Fruit fly (Drosophila melanogaster): ENCODE results near the gene Dfd.

The Dfd gene

DNA sequence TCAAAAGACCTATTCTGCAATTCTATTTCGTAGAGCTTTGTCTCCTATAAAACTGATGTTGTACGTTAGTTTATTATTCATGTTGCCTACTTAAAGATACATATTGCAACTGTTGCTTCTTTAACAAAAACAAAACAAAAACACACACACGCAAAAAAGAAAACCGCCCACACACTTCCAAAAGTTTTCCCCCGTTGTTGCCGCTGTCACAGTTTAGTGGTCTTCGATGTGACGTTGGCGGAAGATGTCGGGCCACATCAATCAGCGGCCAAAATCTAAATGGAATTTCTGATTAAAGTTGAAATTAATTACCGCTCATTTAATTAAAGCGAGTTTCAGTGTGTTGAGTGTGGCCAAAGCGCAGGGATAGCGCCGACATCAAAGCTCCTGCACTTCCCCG is 35.2 kb downstream of the Dfd start:
- TF ChIP-seq Sox15 (GFP tag; optimal IDR thresholded peaks at IDR 0.05) (no peak), fd85E (GFP tag; optimal IDR thresholded peaks at IDR 0.05) (no peak)

DNA sequence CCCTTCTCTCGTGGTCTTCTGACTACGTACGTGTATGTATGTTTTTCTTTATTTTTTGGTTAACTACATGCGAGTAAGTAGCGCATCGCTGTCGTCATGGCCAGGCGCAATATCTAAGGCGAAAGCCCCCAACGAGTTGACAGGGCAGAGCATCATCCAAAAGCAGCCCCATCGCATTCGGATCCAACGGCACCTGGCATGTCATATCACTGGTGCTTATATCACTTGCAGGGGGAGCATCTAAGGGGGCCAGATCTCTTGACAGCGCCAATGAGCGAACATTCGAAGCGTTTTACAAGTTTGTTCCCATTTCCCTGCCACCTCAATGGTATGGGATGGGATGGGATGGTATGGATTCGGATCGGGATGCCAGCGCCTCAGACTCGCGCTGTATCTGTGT is 36.6 kb downstream of the Dfd start:
- TF ChIP-seq CG6163 (GFP tag; IDR thresholded peaks at IDR 0.05) = no peak
- no peak for TF ChIP-seq Hr38 (GFP tag; optimal IDR thresholded peaks at IDR 0.05)
- no peak for TF ChIP-seq CG1621 (tag; optimal IDR thresholded peaks at IDR 0.05)
- TF ChIP-seq CG15336 (GFP tag; IDR thresholded peaks at IDR 0.05) = no peak
- no peak for TF ChIP-seq Hr39 (GFP tag; optimal IDR thresholded peaks at IDR 0.05)
- no peak for TF ChIP-seq acj6 (GFP tag; optimal IDR thresholded peaks at IDR 0.05)
- TF ChIP-seq dac (GFP tag; optimal IDR thresholded peaks at IDR 0.05) = no peak
- no peak for TF ChIP-seq Hr4 (GFP tag; optimal IDR thresholded peaks at IDR 0.05)
- no peak for TF ChIP-seq Ets21C (GFP tag; optimal IDR thresholded peaks at IDR 0.05)
- no peak for TF ChIP-seq CG34406 (GFP tag; optimal IDR thresholded peaks at IDR 0.05)
- no peak for TF ChIP-seq CG9139 (GFP tag; optimal IDR thresholded peaks at IDR 0.05)
- TF ChIP-seq Smox (GFP tag; optimal IDR thresholded peaks at IDR 0.05) = no peak
- TF ChIP-seq Sox14 (GFP tag; optimal IDR thresholded peaks at IDR 0.05) = no peak

DNA sequence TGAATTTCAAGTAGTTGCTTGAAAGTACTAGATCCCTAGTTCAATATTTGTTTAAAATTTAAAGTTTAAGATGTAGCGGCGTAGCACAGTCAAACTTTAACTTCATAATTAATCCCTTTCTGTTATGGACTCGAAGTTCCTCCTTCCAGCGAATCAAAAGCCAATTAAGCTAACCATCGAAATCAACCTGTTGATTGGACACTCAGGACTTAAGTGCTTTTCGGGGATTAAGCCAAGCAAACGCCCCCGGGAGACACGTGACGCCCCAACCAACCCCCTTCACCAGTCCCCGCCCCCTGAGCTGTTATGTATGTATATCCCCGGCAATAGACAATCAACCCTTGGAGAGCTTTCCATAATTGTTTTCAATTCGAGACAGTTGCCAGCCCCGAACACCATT is 40.1 kb downstream of the Dfd start:
- TF ChIP-seq dac (GFP tag; optimal IDR thresholded peaks at IDR 0.05) (no peak), CG6276 (GFP tag; optimal IDR thresholded peaks at IDR 0.05) (no peak), Sox102F (GFP tag; optimal IDR thresholded peaks at IDR 0.05) (no peak), CG8319 (GFP tag; optimal IDR thresholded peaks at IDR 0.05) (no peak), CG4318 (GFP tag; optimal IDR thresholded peaks at IDR 0.05) (no peak), Met (GFP tag; optimal IDR thresholded peaks at IDR 0.05) (no peak), fd85E (GFP tag; optimal IDR thresholded peaks at IDR 0.05) (no peak), svp (GFP tag) (no peak), CG6163 (GFP tag; IDR thresholded peaks at IDR 0.05) (no peak), fd59A (GFP tag; optimal IDR thresholded peaks at IDR 0.05) (no peak)

DNA sequence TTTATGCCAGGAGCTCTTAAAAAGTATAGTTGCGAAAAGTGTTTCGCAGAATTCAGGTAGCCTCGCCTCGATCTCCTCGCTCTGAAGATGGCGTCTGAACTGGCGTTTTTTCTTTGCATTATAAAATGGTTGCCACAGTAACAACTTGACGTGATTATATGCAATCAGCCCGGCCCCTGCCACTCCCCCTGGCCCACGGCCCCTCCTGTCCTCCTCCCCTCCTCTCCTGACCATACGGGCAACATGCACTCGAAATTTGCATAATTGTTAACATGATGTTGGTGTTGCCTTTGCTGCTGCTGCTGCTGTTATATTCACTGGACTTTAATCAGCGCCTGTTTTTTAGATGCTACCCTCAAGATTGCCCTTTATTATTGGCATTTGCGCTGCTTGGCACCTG is 46.9 kb downstream of the Dfd start:
- no peak for TF ChIP-seq CG15336 (GFP tag; IDR thresholded peaks at IDR 0.05)
- no peak for TF ChIP-seq CG6854 (GFP tag; optimal IDR thresholded peaks at IDR 0.05)
- no peak for TF ChIP-seq Met (GFP tag; optimal IDR thresholded peaks at IDR 0.05)
- TF ChIP-seq CG16779 (tag; optimal IDR thresholded peaks at IDR 0.05) = no peak
- TF ChIP-seq salr (GFP tag; optimal IDR thresholded peaks at IDR 0.05) = no peak
- TF ChIP-seq CG34406 (GFP tag; optimal IDR thresholded peaks at IDR 0.05) = no peak
- no peak for TF ChIP-seq svp (GFP tag)
- TF ChIP-seq dac (GFP tag; optimal IDR thresholded peaks at IDR 0.05) = no peak
- TF ChIP-seq CG9139 (GFP tag; optimal IDR thresholded peaks at IDR 0.05) = no peak
- no peak for TF ChIP-seq Gug (GFP tag; IDR thresholded peaks at IDR 0.05)

DNA sequence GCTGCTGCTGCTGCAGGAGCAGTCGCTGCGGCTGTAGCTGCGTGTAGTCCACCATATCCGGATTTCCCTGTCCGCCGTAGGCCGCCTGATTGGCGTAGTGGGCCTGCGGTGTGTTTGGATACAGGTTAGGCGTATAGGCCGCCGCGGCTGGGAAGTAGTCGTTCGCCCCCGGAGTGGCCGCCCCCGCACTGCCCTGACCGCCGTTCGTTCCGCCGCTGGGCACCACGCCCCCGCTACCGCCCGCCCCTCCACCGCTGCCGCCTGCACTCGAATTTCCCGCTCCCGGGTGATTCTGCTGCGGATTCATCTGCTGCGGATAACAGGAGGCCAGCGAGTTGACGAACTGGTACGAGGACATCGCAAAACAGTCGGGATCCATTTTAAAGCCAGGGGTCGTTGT is 50.2 kb downstream of the Dfd start:
- TF ChIP-seq spab (GFP tag; optimal IDR thresholded peaks at IDR 0.05) (no peak), dsx (GFP tag; optimal IDR thresholded peaks at IDR 0.05; ENCODE audit: poor library complexity, severe bottlenecking) (no peak), Ets21C (GFP tag; optimal IDR thresholded peaks at IDR 0.05) (no peak), CG16779 (tag; optimal IDR thresholded peaks at IDR 0.05) (no peak), cyc (GFP tag; optimal IDR thresholded peaks at IDR 0.05) (no peak), CG3032 (tag; optimal IDR thresholded peaks at IDR 0.05) (no peak), CG32006 (GFP tag; optimal IDR thresholded peaks at IDR 0.05) (no peak), net (GFP tag; optimal IDR thresholded peaks at IDR 0.05) (no peak), CG11294 (GFP tag; IDR thresholded peaks at IDR 0.05) (no peak), CG1621 (tag; optimal IDR thresholded peaks at IDR 0.05) (no peak), CG8632 (GFP tag; optimal IDR thresholded peaks at IDR 0.05) (no peak), topi (GFP tag; optimal IDR thresholded peaks at IDR 0.05) (no peak), achi (GFP tag; optimal IDR thresholded peaks at IDR 0.05) (no peak)
